Worm (Caenorhabditis elegans) whole organism, midembryonic: ENCODE results near the gene hyls-1.

Experiments
- T22C8.4 ChIP-seq: fragments of 200-800 bp; sonication (Bioruptor generic); IDR thresholded peaks from 2 replicates; pipeline ENCODE4 v1.3.6; 2022; ENCODE audit warnings: missing genetic modification characterization, missing compliant biosample characterization
- flt-1 ChIP-seq: fragments of 200-800 bp; sonication (Bioruptor generic); IDR thresholded peaks from 2 replicates; pipeline ENCODE4 v1.3.6; 2022; ENCODE audit warnings: missing genetic modification characterization, missing compliant biosample characterization
- klf-2 ChIP-seq: fragments of 200-800 bp; sonication (Bioruptor generic); conservative IDR thresholded peaks from 2 replicates; pipeline ENCODE4 v1.3.6; 2022; ENCODE audit warnings: missing genetic modification reagents, missing genetic modification characterization, missing compliant biosample characterization
- med-1 ChIP-seq: sonication (generic microtip); optimal IDR thresholded peaks from 2 replicates; lab custom pipeline; 2017; ENCODE audit warnings: missing genetic modification characterization, mild to moderate bottlenecking, missing compliant biosample characterization, antibody characterized with exemption, missing genetic modification reagents; ENCODE audit not compliant: insufficient read depth
- ref-1 ChIP-seq: fragments of 200-800 bp; sonication (Bioruptor generic); conservative IDR thresholded peaks from 2 replicates; pipeline ENCODE4 v1.3.6; 2022; ENCODE audit warnings: missing genetic modification reagents, missing genetic modification characterization, missing compliant biosample characterization
- tab-1 ChIP-seq: fragments of 200-800 bp; sonication (Bioruptor generic); IDR thresholded peaks from 2 replicates; pipeline ENCODE4 v1.3.6; 2022; ENCODE audit warnings: missing genetic modification characterization, missing compliant biosample characterization
- ztf-23 ChIP-seq: fragments of 200-800 bp; sonication (Bioruptor generic); IDR thresholded peaks from 2 replicates; pipeline ENCODE4 v1.3.6; 2022; ENCODE audit warnings: missing genetic modification reagents, missing genetic modification characterization, missing compliant biosample characterization

ce11 chrV:7282037-7282436 lies 44.9 kb downstream of the hyls-1 start, which contains the start of gene C13A2.3:
- TF ChIP-seq flt-1 (GFP tag; lab: Robert Waterston, UW): no peak
- TF ChIP-seq ref-1 (GFP tag; lab: Robert Waterston, UW): no peak
- no peak for TF ChIP-seq med-1 (GFP tag; lab: Kevin White, UChicago)
- no peak for TF ChIP-seq ztf-23 (GFP tag; lab: Robert Waterston, UW)
- TF ChIP-seq tab-1: no peak
- TF ChIP-seq T22C8.4: no peak
- no peak for TF ChIP-seq klf-2 (GFP tag; lab: Robert Waterston, UW)
